Fruit fly (Drosophila melanogaster) whole organism, embryonic: ENCODE results near the gene CG34265.

Experiments
- ATbp ChIP-seq: fragments of 200-800 bp; sonication (Bioruptor generic); optimal IDR thresholded peaks from 2 replicates; lab custom pipeline; 2017; ENCODE audit warnings: missing biosample characterization, mild to moderate bottlenecking, missing genetic modification characterization, missing genetic modification reagents
- Awh ChIP-seq: fragments of 200-800 bp; sonication (Bioruptor generic); IDR thresholded peaks from 2 replicates; pipeline ENCODE4, ENCODE4 v1.3.6; 2022; ENCODE audit warnings: missing biosample characterization, missing genetic modification characterization
- CG10431 ChIP-seq: fragments of 200-800 bp; sonication (Bioruptor generic); optimal IDR thresholded peaks from 3 replicates; lab custom pipeline; 2018; ENCODE audit warnings: missing biosample characterization, mild to moderate bottlenecking, missing genetic modification characterization
- CG11398 ChIP-seq: fragments of 200-800 bp; sonication (Bioruptor generic); optimal IDR thresholded peaks from 2 replicates; lab custom pipeline; 2016; ENCODE audit warnings: missing biosample characterization, missing genetic modification characterization
- CG11695 ChIP-seq: fragments of 200-800 bp; sonication (Bioruptor generic); IDR thresholded peaks from 3 replicates; pipeline ENCODE4 v1.3.6; 2022; ENCODE audit warnings: missing biosample characterization, missing genetic modification characterization
- CG12104 ChIP-seq: fragments of 200-800 bp; sonication (Bioruptor generic); optimal IDR thresholded peaks from 3 replicates; lab custom pipeline; 2016; ENCODE audit warnings: missing biosample characterization, missing genetic modification characterization
- CG12236 ChIP-seq: fragments of 200-800 bp; sonication (Bioruptor generic); optimal IDR thresholded peaks from 2 replicates; lab custom pipeline; 2016; ENCODE audit warnings: missing biosample characterization, missing genetic modification characterization
- CG14965 ChIP-seq: fragments of 200-800 bp; sonication (Bioruptor generic); optimal IDR thresholded peaks from 2 replicates; lab custom pipeline; 2016; ENCODE audit warnings: missing biosample characterization, missing genetic modification characterization, borderline replicate concordance
- CG15601 ChIP-seq: fragments of 200-800 bp; sonication (Bioruptor generic); optimal IDR thresholded peaks from 3 replicates; lab custom pipeline; 2019; ENCODE audit warnings: missing biosample characterization, mild to moderate bottlenecking, missing genetic modification characterization, moderate library complexity
- CG1602 ChIP-seq: fragments of 200-800 bp; sonication (Bioruptor generic); optimal IDR thresholded peaks from 3 replicates; lab custom pipeline; 2016; ENCODE audit warnings: missing biosample characterization, missing genetic modification characterization
- CG17186 ChIP-seq: fragments of 200-800 bp; sonication (Bioruptor generic); optimal IDR thresholded peaks from 3 replicates; lab custom pipeline; 2017; ENCODE audit warnings: missing biosample characterization, missing genetic modification reagents, missing genetic modification characterization
- CG17829 ChIP-seq: fragments of 200-800 bp; optimal IDR thresholded peaks from 2 replicates; lab custom pipeline; 2019; ENCODE audit warnings: missing biosample characterization, mild to moderate bottlenecking, missing genetic modification characterization, moderate library complexity
- CG2129 ChIP-seq: fragments of 200-800 bp; sonication (Bioruptor generic); IDR thresholded peaks from 2 replicates; pipeline ENCODE4 v1.3.6; 2022; ENCODE audit warnings: missing biosample characterization, missing genetic modification characterization; ENCODE audit not compliant: partially characterized antibody
- CG2712 ChIP-seq: fragments of 200-800 bp; optimal IDR thresholded peaks from 3 replicates; lab custom pipeline; 2019; ENCODE audit warnings: missing biosample characterization, mild to moderate bottlenecking, missing genetic modification characterization, moderate library complexity
- CG3281 ChIP-seq: fragments of 200-800 bp; sonication (Bioruptor generic); optimal IDR thresholded peaks from 3 replicates; lab custom pipeline; 2017; ENCODE audit warnings: missing biosample characterization, mild to moderate bottlenecking, missing genetic modification characterization
- CG33213 ChIP-seq: fragments of 200-800 bp; sonication (Bioruptor generic); optimal IDR thresholded peaks from 3 replicates; lab custom pipeline; 2016; ENCODE audit warnings: missing biosample characterization, missing genetic modification characterization
- CG34422 ChIP-seq: fragments of 200-800 bp; sonication (Bioruptor generic); IDR thresholded peaks from 3 replicates; pipeline ENCODE4 v1.3.6; 2022; ENCODE audit warnings: missing biosample characterization, missing genetic modification characterization
- CG4360 ChIP-seq: fragments of 200-800 bp; sonication (Bioruptor generic); IDR thresholded peaks from 2 replicates; pipeline ENCODE4 v1.3.6; 2022; ENCODE audit warnings: missing biosample characterization, missing genetic modification characterization
- CG4424 ChIP-seq: fragments of 200-800 bp; sonication (Bioruptor generic); optimal IDR thresholded peaks from 3 replicates; lab custom pipeline; 2016; ENCODE audit warnings: missing biosample characterization, missing genetic modification characterization
- CG9727 ChIP-seq: fragments of 200-800 bp; sonication (Bioruptor generic); optimal IDR thresholded peaks from 3 replicates; lab custom pipeline; 2017; ENCODE audit warnings: missing biosample characterization, mild to moderate bottlenecking, missing genetic modification characterization
- CHES-1-like ChIP-seq: fragments of 200-800 bp; sonication (Bioruptor generic); optimal IDR thresholded peaks from 2 replicates; lab custom pipeline; 2016; ENCODE audit warnings: missing biosample characterization, missing genetic modification characterization
- CTCF ChIP-seq: fragments of 200-800 bp; sonication (Bioruptor generic); optimal IDR thresholded peaks from 2 replicates; lab custom pipeline; 2017; ENCODE audit warnings: missing biosample characterization, mild to moderate bottlenecking, missing genetic modification characterization, moderate library complexity
- Chrac-16 ChIP-seq: fragments of 200-800 bp; sonication (Bioruptor generic); optimal IDR thresholded peaks from 3 replicates; lab custom pipeline; 2016; ENCODE audit warnings: missing biosample characterization, missing genetic modification characterization
- D19A ChIP-seq: fragments of 200-800 bp; optimal IDR thresholded peaks from 3 replicates; lab custom pipeline; 2019; ENCODE audit warnings: missing biosample characterization, mild to moderate bottlenecking, missing genetic modification characterization, moderate library complexity
- D19B ChIP-seq: fragments of 200-800 bp; sonication (Bioruptor generic); optimal IDR thresholded peaks from 2 replicates; lab custom pipeline; 2017; ENCODE audit warnings: missing biosample characterization, mild to moderate bottlenecking, missing genetic modification characterization
- Drgx ChIP-seq: fragments of 200-800 bp; sonication (Bioruptor generic); IDR thresholded peaks from 2 replicates; pipeline ENCODE4 v1.3.6; 2022; ENCODE audit warnings: missing biosample characterization, missing genetic modification characterization
- ERR ChIP-seq: fragments of 200-800 bp; sonication (Bioruptor generic); optimal IDR thresholded peaks from 2 replicates; lab custom pipeline; 2016; ENCODE audit warnings: missing biosample characterization, missing genetic modification characterization
- H15 ChIP-seq: fragments of 200-800 bp; sonication (Bioruptor generic); IDR thresholded peaks from 3 replicates; pipeline ENCODE4 v1.3.6; 2022; ENCODE audit warnings: missing biosample characterization, missing genetic modification characterization
- Hmx ChIP-seq: fragments of 200-800 bp; sonication (Bioruptor generic); optimal IDR thresholded peaks from 2 replicates; lab custom pipeline; 2016; ENCODE audit warnings: missing biosample characterization, missing genetic modification characterization
- Med ChIP-seq: fragments of 200-800 bp; sonication (Bioruptor generic); peaks from one replicate; lab custom pipeline; 2016; ENCODE audit warnings: missing biosample characterization, missing genetic modification characterization, mild to moderate bottlenecking, inconsistent platforms, moderate library complexity
- NfI ChIP-seq: fragments of 200-800 bp; sonication (Bioruptor generic); optimal IDR thresholded peaks from 3 replicates; lab custom pipeline; 2018; ENCODE audit warnings: missing biosample characterization, mild to moderate bottlenecking, missing genetic modification characterization, moderate library complexity
- Ravus ChIP-seq: fragments of 200-800 bp; sonication (Bioruptor generic); IDR thresholded peaks from 2 replicates; pipeline ENCODE4 v1.3.6; 2022; ENCODE audit warnings: missing biosample characterization, missing genetic modification characterization
- Sry-δ ChIP-seq: fragments of 200-800 bp; sonication (Bioruptor generic); optimal IDR thresholded peaks from 2 replicates; lab custom pipeline; 2016; ENCODE audit warnings: missing biosample characterization, missing genetic modification characterization
- ab ChIP-seq: fragments of 200-800 bp; sonication (Bioruptor generic); optimal IDR thresholded peaks from 2 replicates; lab custom pipeline; 2016; ENCODE audit warnings: missing biosample characterization, missing genetic modification characterization
- ap ChIP-seq: fragments of 200-800 bp; sonication (Bioruptor generic); IDR thresholded peaks from 2 replicates; pipeline ENCODE4 v1.3.6; 2022; ENCODE audit warnings: missing biosample characterization, missing genetic modification characterization
- bigmax ChIP-seq: fragments of 200-800 bp; sonication (Bioruptor generic); optimal IDR thresholded peaks from 2 replicates; lab custom pipeline; 2018; ENCODE audit warnings: missing biosample characterization, mild to moderate bottlenecking, missing genetic modification characterization
- cato ChIP-seq: fragments of 200-800 bp; sonication (Bioruptor generic); optimal IDR thresholded peaks from 2 replicates; lab custom pipeline; 2016; ENCODE audit warnings: missing biosample characterization, missing genetic modification characterization, borderline replicate concordance
- chn ChIP-seq: fragments of 200-800 bp; sonication (Bioruptor generic); optimal IDR thresholded peaks from 2 replicates; lab custom pipeline; 2016; ENCODE audit warnings: missing biosample characterization, missing genetic modification characterization
- dimm ChIP-seq: fragments of 200-800 bp; sonication (Bioruptor generic); IDR thresholded peaks from 2 replicates; pipeline ENCODE4 v1.3.6; 2022; ENCODE audit warnings: missing biosample characterization, missing genetic modification characterization
- dmrt99B ChIP-seq: fragments of 200-800 bp; sonication (Bioruptor generic); optimal IDR thresholded peaks from 2 replicates; lab custom pipeline; 2018; ENCODE audit warnings: missing biosample characterization, mild to moderate bottlenecking, missing genetic modification characterization, moderate library complexity
- en ChIP-seq: fragments of 200-800 bp; sonication (Bioruptor generic); optimal IDR thresholded peaks from 2 replicates; lab custom pipeline; 2016; ENCODE audit warnings: missing biosample characterization, missing genetic modification characterization
- grn ChIP-seq: fragments of 200-800 bp; sonication (Bioruptor generic); optimal IDR thresholded peaks from 3 replicates; lab custom pipeline; 2017; ENCODE audit warnings: missing biosample characterization, missing genetic modification characterization
- gsb ChIP-seq: fragments of 200-800 bp; sonication (Bioruptor generic); IDR thresholded peaks from 2 replicates; pipeline ENCODE4 v1.3.6; 2022; ENCODE audit warnings: missing biosample characterization, missing genetic modification characterization
- gt ChIP-seq: fragments of 200-800 bp; sonication (Bioruptor generic); IDR thresholded peaks from 2 replicates; pipeline ENCODE4 v1.3.6; 2022; ENCODE audit warnings: missing biosample characterization, missing genetic modification characterization
- hth ChIP-seq: fragments of >200 bp; optimal IDR thresholded peaks from 2 replicates; lab custom pipeline; 2017; ENCODE audit warnings: inconsistent platforms
- lbe ChIP-seq: fragments of 200-800 bp; sonication (Bioruptor generic); optimal IDR thresholded peaks from 2 replicates; lab custom pipeline; 2016; ENCODE audit warnings: missing biosample characterization, mild to moderate bottlenecking, missing genetic modification characterization
- mld ChIP-seq: fragments of 200-800 bp; sonication (Bioruptor generic); IDR thresholded peaks from 3 replicates; pipeline ENCODE4 v1.3.6; 2022; ENCODE audit warnings: missing biosample characterization, missing genetic modification characterization; ENCODE audit not compliant: partially characterized antibody
- phol ChIP-seq: fragments of 200-800 bp; sonication (Bioruptor generic); optimal IDR thresholded peaks from 3 replicates; lab custom pipeline; 2018; ENCODE audit warnings: missing biosample characterization, mild to moderate bottlenecking, missing genetic modification characterization, moderate library complexity
- stc ChIP-seq: fragments of 200-800 bp; sonication (Bioruptor generic); IDR thresholded peaks from 2 replicates; pipeline ENCODE4 v1.3.6; 2022; ENCODE audit warnings: missing biosample characterization, missing genetic modification characterization
- tll ChIP-seq, 2 experiments: fragments of 200-800 bp in 1 of 2; fragments of >200 bp in 1 of 2; sonication (Bioruptor generic) in 1 of 2; optimal IDR thresholded peaks; 2 replicates each; lab custom pipeline; 2017 to 2019; ENCODE audit warnings: missing biosample characterization in 2 of 2, missing genetic modification characterization in 2 of 2, mild to moderate bottlenecking in 1 of 2, moderate library complexity in 1 of 2
- wdn ChIP-seq: fragments of 200-800 bp; sonication (Bioruptor generic); IDR thresholded peaks from 2 replicates; pipeline ENCODE4 v1.3.6; 2022; ENCODE audit warnings: missing biosample characterization, missing genetic modification characterization
- zen ChIP-seq: fragments of 200-800 bp; sonication (Bioruptor generic); optimal IDR thresholded peaks from 3 replicates; lab custom pipeline; 2018; ENCODE audit warnings: missing biosample characterization, mild to moderate bottlenecking, missing genetic modification characterization, moderate library complexity

CG34265 gene

dm6 chr3L:3300345-3300744, 32.1 kb downstream of the CG34265 start (continued):
- no peak for TF ChIP-seq CG11695 (GFP tag; lab: Robert Waterston, UW)
- no peak for TF ChIP-seq D19B (GFP tag; lab: Kevin White, UChicago)
- TF ChIP-seq NfI (GFP tag; lab: Kevin White, UChicago), result peak; percentile 1
- no peak for TF ChIP-seq ERR (GFP tag; lab: Kevin White, UChicago)
- TF ChIP-seq bigmax, result no peak
- no peak for TF ChIP-seq lbe (GFP tag; lab: Kevin White, UChicago)
- peak; percentile 15 for TF ChIP-seq Sry-δ (GFP tag; lab: Kevin White, UChicago)
- no peak for TF ChIP-seq CHES-1-like (GFP tag; lab: Kevin White, UChicago)
- no peak for TF ChIP-seq cato (GFP tag; lab: Kevin White, UChicago)
- peak; percentile 61 for TF ChIP-seq ap (GFP tag; lab: Robert Waterston, UW)
- peak; percentile 29 for TF ChIP-seq CG1602 (GFP tag; lab: Kevin White, UChicago)
- TF ChIP-seq Awh (GFP tag; lab: Robert Waterston, UW), result peak; percentile 76
- peak; percentile 41 for TF ChIP-seq CG17829 (tag; lab: Kevin White, UChicago)
- no peak for TF ChIP-seq mld (GFP tag; lab: Robert Waterston, UW)
- peak; percentile 52 for TF ChIP-seq D19A (tag; lab: Kevin White, UChicago)
- peak; percentile 70 for TF ChIP-seq phol (tag; lab: Kevin White, UChicago)
- TF ChIP-seq ab (GFP tag; lab: Kevin White, UChicago), result no peak
- TF ChIP-seq zen (tag; lab: Kevin White, UChicago), result peak; percentile 10
- peak; percentile 63; the same call in 1 of the 3 replicates for TF ChIP-seq CG34422
- peak; percentile 43 for TF ChIP-seq CG9727
- TF ChIP-seq CG2129 (GFP tag; lab: Robert Waterston, UW), result no peak
- TF ChIP-seq CG14965 (GFP tag; lab: Kevin White, UChicago), result peak; percentile 31
- no peak for TF ChIP-seq dimm (GFP tag; lab: Robert Waterston, UW)
- peak; percentile 33 for TF ChIP-seq Chrac-16 (GFP tag; lab: Kevin White, UChicago)
- TF ChIP-seq CG15601 (tag; lab: Kevin White, UChicago), result peak; percentile 29
- TF ChIP-seq CG2712, result peak; percentile 73
- peak; percentile 66 for TF ChIP-seq CG4424 (GFP tag; lab: Kevin White, UChicago)
- TF ChIP-seq Ravus, result peak; percentile 9; the same call in 1 of the 2 replicates
- TF ChIP-seq CG11398 (GFP tag; lab: Kevin White, UChicago), result no peak
- TF ChIP-seq CG17186 (GFP tag; lab: Kevin White, UChicago), result no peak
- no peak for TF ChIP-seq CG12104 (GFP tag; lab: Kevin White, UChicago)
- TF ChIP-seq CG12236 (GFP tag; lab: Kevin White, UChicago), result no peak
- TF ChIP-seq Hmx (GFP tag; lab: Kevin White, UChicago), result no peak
- TF ChIP-seq gsb (GFP tag; lab: Robert Waterston, UW), result no peak
- TF ChIP-seq CG33213 (GFP tag; lab: Kevin White, UChicago), result peak; percentile 33
- TF ChIP-seq hth, result no peak
- peak; percentile 70; the same call in 1 of the 3 replicates for TF ChIP-seq H15 (GFP tag; lab: Robert Waterston, UW)
- peak; percentile 59 for TF ChIP-seq ATbp (GFP tag; lab: Kevin White, UChicago)
- no peak for TF ChIP-seq gt (GFP tag; lab: Robert Waterston, UW)
- TF ChIP-seq Drgx (GFP tag; lab: Robert Waterston, UW), result peak; percentile 33; the same call in 1 of the 2 replicates
- TF ChIP-seq CG10431 (GFP tag; lab: Kevin White, UChicago), result no peak
- TF ChIP-seq dmrt99B, result peak; percentile 83
- TF ChIP-seq en (GFP tag; lab: Kevin White, UChicago), result peak; percentile 40
- TF ChIP-seq Med (GFP tag; lab: Kevin White, UChicago), result peak; percentile 85
- TF ChIP-seq stc (GFP tag; lab: Robert Waterston, UW), result peak; percentile 57; the same call in 1 of the 2 replicates
- peak; percentile 20; the same call in 1 of the 2 replicates for TF ChIP-seq CG4360 (GFP tag; lab: Robert Waterston, UW)
- TF ChIP-seq chn (GFP tag; lab: Kevin White, UChicago), result peak; percentile 15
- no peak for TF ChIP-seq CG3281 (GFP tag; lab: Kevin White, UChicago)
- TF ChIP-seq wdn (GFP tag; lab: Robert Waterston, UW), result no peak
- no peak for TF ChIP-seq CTCF
- TF ChIP-seq tll (GFP tag; optimal IDR thresholded peaks at IDR 0.05; lab: Kevin White, UChicago), result no peak
- TF ChIP-seq grn (GFP tag; lab: Kevin White, UChicago), result no peak
